Fruit fly (Drosophila melanogaster) whole organism, embryonic: ENCODE measurements around the gene sky.
A peak's percentile ranks its signal among the peaks of the same experiment; 100 is the strongest.

Experiments
- Ada2b ChIP-seq: fragments of 200-800 bp; sonication (Bioruptor generic); IDR thresholded peaks from 2 replicates; pipeline ENCODE4 v1.3.6; 2022; ENCODE audit warnings: missing biosample characterization, missing genetic modification characterization
- Atf6 ChIP-seq: fragments of 200-800 bp; sonication (Bioruptor generic); IDR thresholded peaks from 2 replicates; pipeline ENCODE4 v1.3.6; 2022; ENCODE audit warnings: missing biosample characterization, missing genetic modification characterization
- CG10209 ChIP-seq: fragments of 200-800 bp; sonication (Bioruptor generic); optimal IDR thresholded peaks from 3 replicates; lab custom pipeline; 2017; ENCODE audit warnings: missing biosample characterization, mild to moderate bottlenecking, missing genetic modification characterization, missing genetic modification reagents
- CG10321 ChIP-seq: fragments of 200-800 bp; sonication (Bioruptor generic); IDR thresholded peaks from 2 replicates; pipeline ENCODE4 v1.3.6; 2022; ENCODE audit warnings: missing biosample characterization, missing genetic modification characterization
- CG11456 ChIP-seq: fragments of 200-800 bp; sonication (Bioruptor generic); IDR thresholded peaks from 3 replicates; pipeline ENCODE4 v1.3.6; 2022; ENCODE audit warnings: missing biosample characterization, missing genetic modification characterization
- CG12219 ChIP-seq: fragments of 200-800 bp; sonication (Bioruptor generic); optimal IDR thresholded peaks from 3 replicates; lab custom pipeline; 2018; ENCODE audit warnings: missing biosample characterization, mild to moderate bottlenecking, missing genetic modification characterization
- CG12744 ChIP-seq: fragments of 200-800 bp; sonication (Bioruptor generic); optimal IDR thresholded peaks from 2 replicates; lab custom pipeline; 2016; ENCODE audit warnings: missing biosample characterization, missing genetic modification characterization
- CG15269 ChIP-seq: fragments of 200-800 bp; sonication (Bioruptor generic); optimal IDR thresholded peaks from 2 replicates; lab custom pipeline; 2018; ENCODE audit warnings: missing biosample characterization, mild to moderate bottlenecking, missing genetic modification characterization, moderate library complexity
- CG1529 ChIP-seq: fragments of 200-800 bp; sonication (Bioruptor generic); optimal IDR thresholded peaks from 3 replicates; lab custom pipeline; 2018; ENCODE audit warnings: missing biosample characterization, missing genetic modification characterization
- CG17802 ChIP-seq: fragments of 200-800 bp; sonication (Bioruptor generic); optimal IDR thresholded peaks from 2 replicates; lab custom pipeline; 2018; ENCODE audit warnings: missing biosample characterization, mild to moderate bottlenecking, missing genetic modification characterization, moderate library complexity
- CG18619 ChIP-seq: fragments of 200-800 bp; sonication (Bioruptor generic); optimal IDR thresholded peaks from 3 replicates; lab custom pipeline; 2017; ENCODE audit warnings: missing biosample characterization, mild to moderate bottlenecking, missing genetic modification characterization
- CG2712 ChIP-seq: fragments of 200-800 bp; optimal IDR thresholded peaks from 3 replicates; lab custom pipeline; 2019; ENCODE audit warnings: missing biosample characterization, mild to moderate bottlenecking, missing genetic modification characterization, moderate library complexity
- CG3847 ChIP-seq: fragments of 200-800 bp; sonication (Bioruptor generic); IDR thresholded peaks from 2 replicates; pipeline ENCODE4 v1.3.6; 2022; ENCODE audit warnings: missing biosample characterization, missing genetic modification characterization
- CG42726 ChIP-seq: fragments of 200-800 bp; sonication (Bioruptor generic); IDR thresholded peaks from 2 replicates; pipeline ENCODE4 v1.3.6; 2022; ENCODE audit warnings: missing biosample characterization, missing genetic modification characterization; ENCODE audit not compliant: partially characterized antibody
- CG4404 ChIP-seq: fragments of 200-800 bp; sonication (Bioruptor generic); IDR thresholded peaks from 2 replicates; pipeline ENCODE4 v1.3.6; 2022; ENCODE audit warnings: missing biosample characterization, missing genetic modification characterization
- CG6272 ChIP-seq: fragments of 200-800 bp; sonication (Bioruptor generic); IDR thresholded peaks from 2 replicates; pipeline ENCODE4 v1.3.6; 2022; ENCODE audit warnings: missing biosample characterization, missing genetic modification characterization
- CG6683 ChIP-seq: fragments of 200-800 bp; sonication (Bioruptor generic); optimal IDR thresholded peaks from 2 replicates; lab custom pipeline; 2017; ENCODE audit warnings: missing biosample characterization, mild to moderate bottlenecking, missing genetic modification characterization, missing genetic modification reagents
- CG8765 ChIP-seq: fragments of 200-800 bp; sonication (Bioruptor generic); IDR thresholded peaks from 2 replicates; pipeline ENCODE4 v1.3.6; 2022; ENCODE audit warnings: missing biosample characterization, missing genetic modification characterization
- CG9817 ChIP-seq: fragments of 200-800 bp; sonication (Bioruptor generic); optimal IDR thresholded peaks from 2 replicates; lab custom pipeline; 2018; ENCODE audit warnings: missing biosample characterization, mild to moderate bottlenecking, missing genetic modification characterization, moderate library complexity
- CrebB ChIP-seq: fragments of 200-800 bp; sonication (Bioruptor generic); optimal IDR thresholded peaks from 3 replicates; lab custom pipeline; 2018; ENCODE audit warnings: missing biosample characterization, mild to moderate bottlenecking, missing genetic modification characterization
- D ChIP-seq, 2 experiments: fragments of 200-800 bp in 1 of 2; fragments of >200 bp in 1 of 2; sonication (Bioruptor generic) in 1 of 2; optimal IDR thresholded peaks; 2 replicates in 1 of 2; 3 replicates in 1 of 2; lab custom pipeline; 2017; ENCODE audit warnings: mild to moderate bottlenecking in 1 of 2, missing biosample characterization in 1 of 2, missing genetic modification characterization in 1 of 2, missing genetic modification reagents in 1 of 2
- D19B ChIP-seq: fragments of 200-800 bp; sonication (Bioruptor generic); optimal IDR thresholded peaks from 2 replicates; lab custom pipeline; 2017; ENCODE audit warnings: missing biosample characterization, mild to moderate bottlenecking, missing genetic modification characterization
- Dip2 ChIP-seq: fragments of 200-800 bp; sonication (Bioruptor generic); IDR thresholded peaks from 2 replicates; pipeline ENCODE4 v1.3.6; 2022; ENCODE audit warnings: missing biosample characterization, missing genetic modification characterization
- Elba2 ChIP-seq: fragments of 200-800 bp; sonication (Bioruptor generic); optimal IDR thresholded peaks from 3 replicates; lab custom pipeline; 2016; ENCODE audit warnings: missing biosample characterization, missing genetic modification characterization
- HLH3B ChIP-seq: fragments of 200-800 bp; sonication (Bioruptor generic); IDR thresholded peaks from 2 replicates; pipeline ENCODE4 v1.3.6; 2022; ENCODE audit warnings: missing biosample characterization, missing genetic modification characterization
- Hand ChIP-seq: fragments of 200-800 bp; sonication (Bioruptor generic); optimal IDR thresholded peaks from 2 replicates; lab custom pipeline; 2017; ENCODE audit warnings: mild to moderate bottlenecking, missing biosample characterization, missing genetic modification reagents, missing genetic modification characterization
- Oli ChIP-seq: fragments of 200-800 bp; sonication (Bioruptor generic); optimal IDR thresholded peaks from 2 replicates; lab custom pipeline; 2018; ENCODE audit warnings: missing biosample characterization, mild to moderate bottlenecking, missing genetic modification characterization, moderate library complexity
- Rfx ChIP-seq: fragments of 200-800 bp; sonication (Bioruptor generic); IDR thresholded peaks from 2 replicates; pipeline ENCODE4 v1.3.6; 2022; ENCODE audit warnings: missing biosample characterization, missing genetic modification characterization
- Sox100B ChIP-seq: fragments of 200-800 bp; sonication (Bioruptor generic); optimal IDR thresholded peaks from 3 replicates; lab custom pipeline; 2018; ENCODE audit warnings: missing biosample characterization, mild to moderate bottlenecking, missing genetic modification characterization
- Vsx1 ChIP-seq: fragments of 200-800 bp; sonication (Bioruptor generic); optimal IDR thresholded peaks from 2 replicates; lab custom pipeline; 2017; ENCODE audit warnings: missing biosample characterization, mild to moderate bottlenecking, missing genetic modification characterization, missing genetic modification reagents
- al ChIP-seq: fragments of 200-800 bp; sonication (Bioruptor generic); IDR thresholded peaks from 2 replicates; pipeline ENCODE4 v1.3.6; 2022; ENCODE audit warnings: missing biosample characterization, missing genetic modification characterization
- cas ChIP-seq: fragments of 200-800 bp; sonication (Bioruptor generic); IDR thresholded peaks from 2 replicates; pipeline ENCODE4 v1.3.6; 2022; ENCODE audit warnings: missing biosample characterization, missing genetic modification characterization
- chif ChIP-seq, 2 experiments: fragments of 200-800 bp; sonication (Bioruptor generic); optimal IDR thresholded peaks; 3 replicates each; lab custom pipeline; 2016; ENCODE audit warnings: missing biosample characterization in 2 of 2, missing genetic modification characterization in 2 of 2
- da ChIP-seq: fragments of 200-800 bp; sonication (Bioruptor generic); optimal IDR thresholded peaks from 2 replicates; lab custom pipeline; 2016; ENCODE audit warnings: missing biosample characterization, missing genetic modification characterization
- dan ChIP-seq: fragments of 200-800 bp; sonication (Bioruptor generic); IDR thresholded peaks from 2 replicates; pipeline ENCODE4 v1.3.6; 2022; ENCODE audit warnings: missing biosample characterization, missing genetic modification characterization
- ems ChIP-seq: fragments of 200-800 bp; sonication (Bioruptor generic); optimal IDR thresholded peaks from 3 replicates; lab custom pipeline; 2016; ENCODE audit warnings: missing biosample characterization, missing genetic modification characterization
- esg ChIP-seq: fragments of 200-800 bp; sonication (Bioruptor generic); conservative IDR thresholded peaks from 2 replicates; pipeline ENCODE4 v1.3.6; 2022; ENCODE audit warnings: missing biosample characterization, missing genetic modification characterization
- ken ChIP-seq: fragments of 200-800 bp; sonication (Bioruptor generic); IDR thresholded peaks from 3 replicates; pipeline ENCODE4 v1.3.6; 2022; ENCODE audit warnings: missing biosample characterization, missing genetic modification characterization
- knrl ChIP-seq: fragments of 200-800 bp; sonication (Bioruptor generic); IDR thresholded peaks from 3 replicates; pipeline ENCODE4 v1.3.6; 2022; ENCODE audit warnings: missing biosample characterization, missing genetic modification characterization; ENCODE audit not compliant: partially characterized antibody
- lmd ChIP-seq: fragments of 200-800 bp; sonication (Bioruptor generic); IDR thresholded peaks from 2 replicates; pipeline ENCODE4 v1.3.6; 2022; ENCODE audit warnings: missing biosample characterization, missing genetic modification characterization
- nerfin-2 ChIP-seq: fragments of 200-800 bp; sonication (Bioruptor generic); IDR thresholded peaks from 2 replicates; pipeline ENCODE4 v1.3.6; 2022; ENCODE audit warnings: missing biosample characterization, missing genetic modification characterization; ENCODE audit not compliant: partially characterized antibody
- pita ChIP-seq: fragments of 200-800 bp; sonication (Bioruptor generic); optimal IDR thresholded peaks from 2 replicates; lab custom pipeline; 2017; ENCODE audit warnings: missing biosample characterization, mild to moderate bottlenecking, missing genetic modification characterization
- pnt ChIP-seq: fragments of 200-800 bp; sonication (Bioruptor generic); optimal IDR thresholded peaks from 3 replicates; lab custom pipeline; 2016; ENCODE audit warnings: missing biosample characterization, missing genetic modification characterization
- run ChIP-seq: fragments of 200-800 bp; sonication (Bioruptor generic); optimal IDR thresholded peaks from 3 replicates; lab custom pipeline; 2018; ENCODE audit warnings: missing biosample characterization, mild to moderate bottlenecking, missing genetic modification characterization
- seq ChIP-seq: fragments of 200-800 bp; sonication (Bioruptor generic); IDR thresholded peaks from 2 replicates; pipeline ENCODE4 v1.3.6; 2022; ENCODE audit warnings: missing biosample characterization, missing genetic modification characterization
- sim ChIP-seq: fragments of 200-800 bp; sonication (Bioruptor generic); IDR thresholded peaks from 2 replicates; pipeline ENCODE4 v1.3.6; 2022; ENCODE audit warnings: missing biosample characterization, missing genetic modification characterization
- slp2 ChIP-seq: fragments of 200-800 bp; sonication (Bioruptor generic); optimal IDR thresholded peaks from 2 replicates; lab custom pipeline; 2016; ENCODE audit warnings: missing biosample characterization, missing genetic modification characterization
- tna ChIP-seq: fragments of 200-800 bp; sonication (Bioruptor generic); IDR thresholded peaks from 2 replicates; pipeline ENCODE4 v1.3.6; 2022; ENCODE audit warnings: missing biosample characterization, missing genetic modification characterization; ENCODE audit not compliant: partially characterized antibody
- toy ChIP-seq: fragments of 200-800 bp; sonication (Bioruptor generic); IDR thresholded peaks from 2 replicates; pipeline ENCODE4 v1.3.6; 2022; ENCODE audit warnings: missing biosample characterization, missing genetic modification characterization
- usp ChIP-seq: fragments of >200 bp; optimal IDR thresholded peaks from 2 replicates; lab custom pipeline; 2017; ENCODE audit warnings: missing biosample characterization, missing genetic modification characterization
- vfl ChIP-seq: fragments of 200-800 bp; sonication (Bioruptor generic); optimal IDR thresholded peaks from 2 replicates; lab custom pipeline; 2016; ENCODE audit warnings: missing biosample characterization, missing genetic modification characterization
- zfh2 ChIP-seq: fragments of 200-800 bp; sonication (Bioruptor generic); optimal IDR thresholded peaks from 2 replicates; lab custom pipeline; 2016; ENCODE audit warnings: missing biosample characterization, missing genetic modification characterization

Gene sky

dm6 chr2L:20944342-20944741, 25.6 kb upstream of the sky start (continued):
- TF ChIP-seq CG6683 (GFP tag; lab: Kevin White, UChicago) (no peak), CG18619 (GFP tag; lab: Kevin White, UChicago) (no peak), CG6272 (GFP tag; lab: Robert Waterston, UW) (no peak), Vsx1 (GFP tag; lab: Kevin White, UChicago) (no peak), CG12744 (GFP tag; lab: Kevin White, UChicago) (no peak), cas (no peak), da (GFP tag; lab: Kevin White, UChicago) (no peak), Sox100B (GFP tag; lab: Kevin White, UChicago) (peak; percentile 37), CG2712 (tag; lab: Kevin White, UChicago) (peak; percentile 62), CG8765 (GFP tag; lab: Robert Waterston, UW) (no peak), CG9817 (tag; lab: Kevin White, UChicago) (no peak), nerfin-2 (GFP tag; lab: Robert Waterston, UW) (no peak), al (GFP tag; lab: Robert Waterston, UW) (no peak), vfl (GFP tag; lab: Kevin White, UChicago) (no peak), usp (GFP tag; lab: Kevin White, UChicago) (no peak), Rfx (0 out of 2 replicates have a peak, but pooled peaks have one; percentile 6), esg (GFP tag; lab: Robert Waterston, UW) (no peak; the same call in 1 of the 2 replicates), CG1529 (GFP tag; lab: Kevin White, UChicago) (peak; percentile 28), lmd (GFP tag; lab: Robert Waterston, UW) (no peak), pita (GFP tag; lab: Kevin White, UChicago) (no peak), run (tag; lab: Kevin White, UChicago) (no peak), Elba2 (GFP tag; lab: Kevin White, UChicago) (no peak), pnt (GFP tag; lab: Kevin White, UChicago) (no peak), dan (GFP tag; lab: Robert Waterston, UW) (no peak), CG10209 (peak; percentile 25), chif (GFP tag; optimal IDR thresholded peaks at IDR 0.05; lab: Kevin White, UChicago) (peak in 1 of 2 experiments; percentile 7), CG12219 (GFP tag; lab: Kevin White, UChicago) (peak; percentile 4), seq (GFP tag; lab: Robert Waterston, UW) (peak; percentile 32; the same call in 1 of the 2 replicates), Hand (GFP tag; lab: Kevin White, UChicago) (no peak), CG15269 (peak; percentile 40), CG42726 (no peak), HLH3B (GFP tag; lab: Robert Waterston, UW) (no peak), tna (GFP tag; lab: Robert Waterston, UW) (no peak), Dip2 (GFP tag; lab: Robert Waterston, UW) (no peak), CrebB (tag; lab: Kevin White, UChicago) (no peak), CG10321 (no peak), D (optimal IDR thresholded peaks at IDR 0.05; lab: Kevin White, UChicago) (no peak), D (GFP tag; optimal IDR thresholded peaks at IDR 0.05; lab: Kevin White, UChicago) (peak; percentile 51), Ada2b (GFP tag; lab: Robert Waterston, UW) (peak; percentile 7; the same call in 1 of the 2 replicates), CG11456 (no peak), CG17802 (tag; lab: Kevin White, UChicago) (no peak), CG4404 (GFP tag; lab: Robert Waterston, UW) (no peak), Atf6 (GFP tag; lab: Robert Waterston, UW) (no peak), ems (GFP tag; lab: Kevin White, UChicago) (no peak), knrl (GFP tag; lab: Robert Waterston, UW) (no peak), ken (GFP tag; lab: Robert Waterston, UW) (0 out of 3 replicates have a peak, but pooled peaks have one; percentile 35), slp2 (GFP tag; lab: Kevin White, UChicago) (no peak), CG3847 (GFP tag; lab: Robert Waterston, UW) (no peak), zfh2 (GFP tag; lab: Kevin White, UChicago) (no peak), D19B (GFP tag; lab: Kevin White, UChicago) (no peak), sim (no peak), Oli (tag; lab: Kevin White, UChicago) (peak; percentile 37), toy (GFP tag; lab: Robert Waterston, UW) (no peak)
